Worm (Caenorhabditis elegans) whole organism, young adult: ENCODE data around the gene drn-1.

Source experiments
- B0035.1 ChIP-seq: sonication (generic microtip); optimal IDR thresholded peaks from 2 replicates; lab custom pipeline; 2016; ENCODE audit warnings: missing genetic modification characterization, mild to moderate bottlenecking, missing compliant biosample characterization, missing genotype, missing genetic modification reagents
- D2030.7 ChIP-seq: fragments of 200-800 bp; sonication (Bioruptor generic); IDR thresholded peaks from 2 replicates; pipeline ENCODE4 v1.3.6; 2022; ENCODE audit warnings: missing genetic modification reagents, missing genetic modification characterization, missing compliant biosample characterization
- F33H1.4 ChIP-seq: fragments of 200-800 bp; sonication (Bioruptor generic); IDR thresholded peaks from 2 replicates; pipeline ENCODE4 v1.3.6; 2022; ENCODE audit warnings: missing genetic modification reagents, missing genetic modification characterization, missing compliant biosample characterization
- F37B4.10 ChIP-seq: fragments of 200-800 bp; sonication (Bioruptor generic); IDR thresholded peaks from 2 replicates; pipeline ENCODE4 v1.3.6; 2022; ENCODE audit warnings: missing genetic modification characterization, missing compliant biosample characterization
- F39B2.1 ChIP-seq: fragments of 200-800 bp; sonication (Bioruptor generic); IDR thresholded peaks from 2 replicates; pipeline ENCODE4 v1.3.6; 2022; ENCODE audit warnings: missing genetic modification reagents, missing genetic modification characterization, missing compliant biosample characterization
- F57A8.1 ChIP-seq: fragments of 200-800 bp; sonication (Bioruptor generic); optimal IDR thresholded peaks from 2 replicates; lab custom pipeline; 2018; ENCODE audit warnings: mild to moderate bottlenecking, missing genetic modification characterization, moderate library complexity, missing compliant biosample characterization
- F57C9.4 ChIP-seq: sonication (generic microtip); optimal IDR thresholded peaks from 2 replicates; lab custom pipeline; 2017; ENCODE audit warnings: mild to moderate bottlenecking, missing genetic modification characterization, missing compliant biosample characterization
- T07F8.4 ChIP-seq: sonication (generic microtip); optimal IDR thresholded peaks from 2 replicates; lab custom pipeline; 2016; ENCODE audit warnings: mild to moderate bottlenecking, missing genetic modification characterization, moderate library complexity, missing compliant biosample characterization
- Y79H2A.3 ChIP-seq: fragments of 200-800 bp; sonication (Bioruptor generic); conservative IDR thresholded peaks from 2 replicates; pipeline ENCODE4 v1.3.6; 2022; ENCODE audit warnings: missing genetic modification reagents, missing genetic modification characterization, missing compliant biosample characterization
- Y95B8A.8 ChIP-seq: fragments of 200-800 bp; sonication (Bioruptor generic); IDR thresholded peaks from 2 replicates; pipeline ENCODE4 v1.3.6; 2022; ENCODE audit warnings: missing genetic modification reagents, missing genetic modification characterization, missing compliant biosample characterization
- ZK185.1 ChIP-seq: sonication (generic microtip); optimal IDR thresholded peaks from 2 replicates; lab custom pipeline; 2016; ENCODE audit warnings: mild to moderate bottlenecking, missing genetic modification characterization, missing compliant biosample characterization; ENCODE audit not compliant: poor library complexity, severe bottlenecking
- akir-1 ChIP-seq: fragments of 200-800 bp; sonication (Bioruptor generic); optimal IDR thresholded peaks from 2 replicates; lab custom pipeline; 2018; ENCODE audit warnings: mild to moderate bottlenecking, missing genetic modification characterization, moderate library complexity, missing compliant biosample characterization
- aptf-3 ChIP-seq: fragments of 200-800 bp; sonication (Bioruptor generic); IDR thresholded peaks from 2 replicates; pipeline ENCODE4 v1.3.6; 2022; ENCODE audit warnings: missing genetic modification characterization, missing compliant biosample characterization
- attf-3 ChIP-seq: fragments of 200-800 bp; sonication (Bioruptor generic); conservative IDR thresholded peaks from 2 replicates; pipeline ENCODE4 v1.3.6; 2022; ENCODE audit warnings: missing genetic modification reagents, missing genetic modification characterization, missing compliant biosample characterization
- bed-1 ChIP-seq: fragments of 200-800 bp; sonication (Bioruptor generic); IDR thresholded peaks from 2 replicates; pipeline ENCODE4 v1.3.6; 2022; ENCODE audit warnings: missing genetic modification reagents, missing genetic modification characterization, missing compliant biosample characterization
- bed-2 ChIP-seq: fragments of 200-800 bp; sonication (Bioruptor generic); IDR thresholded peaks from 2 replicates; pipeline ENCODE4 v1.3.6; 2022; ENCODE audit warnings: missing genetic modification reagents, missing genetic modification characterization, missing compliant biosample characterization
- ccch-3 ChIP-seq: fragments of 200-800 bp; sonication (Bioruptor generic); optimal IDR thresholded peaks from 2 replicates; lab custom pipeline; 2018; ENCODE audit warnings: mild to moderate bottlenecking, missing genetic modification characterization, missing compliant biosample characterization
- cebp-1 ChIP-seq, 2 experiments: fragments of 200-800 bp in 1 of 2; sonication (Bioruptor generic) in 1 of 2; sonication (generic microtip) in 1 of 2; IDR thresholded peaks in 1 of 2; optimal IDR thresholded peaks in 1 of 2; 2 replicates each; pipeline versions ENCODE4 v1.3.6 to Lab custom; 2017 to 2022; ENCODE audit warnings: missing compliant biosample characterization in 2 of 2, missing genetic modification characterization in 2 of 2, mild to moderate bottlenecking in 1 of 2, missing genetic modification reagents in 1 of 2, moderate library complexity in 1 of 2
- ceh-40 ChIP-seq: fragments of 200-800 bp; sonication (Bioruptor generic); IDR thresholded peaks from 2 replicates; pipeline ENCODE4 v1.3.6; 2022; ENCODE audit warnings: missing genetic modification characterization, missing compliant biosample characterization
- chd-7 ChIP-seq: sonication (generic microtip); optimal IDR thresholded peaks from 2 replicates; lab custom pipeline; 2016; ENCODE audit warnings: mild to moderate bottlenecking, missing genetic modification characterization, moderate library complexity, missing compliant biosample characterization
- dpff-1 ChIP-seq: sonication (generic microtip); optimal IDR thresholded peaks from 2 replicates; lab custom pipeline; 2017; ENCODE audit warnings: mild to moderate bottlenecking, missing genetic modification characterization, missing compliant biosample characterization
- efl-1 ChIP-seq: fragments of 150-350 bp; optimal IDR thresholded peaks from 2 replicates; lab custom pipeline; 2014; ENCODE audit warnings: missing biosample characterization, missing genetic modification reagents, missing genetic modification characterization
- egl-44 ChIP-seq: fragments of 200-800 bp; sonication (Bioruptor generic); IDR thresholded peaks from 2 replicates; pipeline ENCODE4 v1.3.6; 2022; ENCODE audit warnings: missing genetic modification reagents, missing genetic modification characterization, missing compliant biosample characterization
- fkh-3 ChIP-seq: sonication (generic microtip); optimal IDR thresholded peaks from 2 replicates; lab custom pipeline; 2016; ENCODE audit warnings: mild to moderate bottlenecking, missing genetic modification characterization, missing compliant biosample characterization
- gei-17 ChIP-seq: fragments of 200-800 bp; sonication (Bioruptor generic); optimal IDR thresholded peaks from 2 replicates; lab custom pipeline; 2018; ENCODE audit warnings: mild to moderate bottlenecking, missing genetic modification characterization, missing compliant biosample characterization
- hlh-12 ChIP-seq: sonication (generic microtip); optimal IDR thresholded peaks from 2 replicates; lab custom pipeline; 2016; ENCODE audit warnings: missing genetic modification characterization, missing compliant biosample characterization
- hmg-20 ChIP-seq: fragments of 200-800 bp; sonication (Bioruptor generic); IDR thresholded peaks from 2 replicates; pipeline ENCODE4 v1.3.6; 2022; ENCODE audit warnings: missing genetic modification reagents, missing genetic modification characterization, missing compliant biosample characterization
- hsf-1 ChIP-seq: fragments of 200-800 bp; sonication (Bioruptor generic); IDR thresholded peaks from 2 replicates; pipeline ENCODE4 v1.3.6; 2022; ENCODE audit warnings: missing genetic modification reagents, missing genetic modification characterization, missing compliant biosample characterization
- let-526 ChIP-seq: fragments of 200-800 bp; sonication (Bioruptor generic); IDR thresholded peaks from 2 replicates; pipeline ENCODE4 v1.3.6; 2022; ENCODE audit warnings: missing genetic modification reagents, missing genetic modification characterization, missing compliant biosample characterization
- let-607 ChIP-seq, 2 experiments: fragments of 200-800 bp in 1 of 2; sonication (Bioruptor generic) in 1 of 2; sonication (generic microtip) in 1 of 2; optimal IDR thresholded peaks; 2 replicates each; lab custom pipeline; 2016 to 2018; ENCODE audit warnings: mild to moderate bottlenecking in 2 of 2, missing compliant biosample characterization in 2 of 2, missing genetic modification characterization in 2 of 2, moderate library complexity in 2 of 2, missing genotype in 1 of 2
- lin-26 ChIP-seq: fragments of 200-800 bp; sonication (Bioruptor generic); IDR thresholded peaks from 2 replicates; pipeline ENCODE4 v1.3.6; 2022; ENCODE audit warnings: missing genetic modification reagents, missing genetic modification characterization, missing compliant biosample characterization
- lin-40 ChIP-seq: sonication (generic microtip); optimal IDR thresholded peaks from 2 replicates; lab custom pipeline; 2016; ENCODE audit warnings: missing genetic modification characterization, mild to moderate bottlenecking, missing compliant biosample characterization, missing genotype, missing genetic modification reagents
- lin-54 ChIP-seq: fragments of 200-800 bp; sonication (Bioruptor generic); optimal IDR thresholded peaks from 2 replicates; lab custom pipeline; 2018; ENCODE audit warnings: mild to moderate bottlenecking, missing genetic modification characterization, missing compliant biosample characterization
- lir-1 ChIP-seq: fragments of 200-800 bp; sonication (Bioruptor generic); conservative IDR thresholded peaks from 2 replicates; pipeline ENCODE4 v1.3.6; 2022; ENCODE audit warnings: missing genetic modification reagents, missing genetic modification characterization, missing compliant biosample characterization
- madf-10 ChIP-seq: sonication (generic microtip); optimal IDR thresholded peaks from 2 replicates; lab custom pipeline; 2016; ENCODE audit warnings: mild to moderate bottlenecking, missing genetic modification characterization, missing compliant biosample characterization
- madf-6 ChIP-seq: fragments of 200-800 bp; sonication (Bioruptor generic); IDR thresholded peaks from 2 replicates; pipeline ENCODE4 v1.3.6; 2022; ENCODE audit warnings: missing genetic modification reagents, missing genetic modification characterization, missing compliant biosample characterization
- mcd-1 ChIP-seq: fragments of 200-800 bp; sonication (Bioruptor generic); IDR thresholded peaks from 2 replicates; pipeline ENCODE4 v1.3.6; 2022; ENCODE audit warnings: missing genetic modification reagents, missing genetic modification characterization, missing compliant biosample characterization
- nfya-1 ChIP-seq: sonication (generic microtip); optimal IDR thresholded peaks from 2 replicates; lab custom pipeline; 2017; ENCODE audit warnings: antibody characterized with exemption, missing compliant biosample characterization, missing genetic modification characterization, borderline replicate concordance; ENCODE audit not compliant: insufficient read depth
- nhr-120 ChIP-seq: fragments of 200-800 bp; sonication (Bioruptor generic); IDR thresholded peaks from 2 replicates; pipeline ENCODE4 v1.3.6; 2022; ENCODE audit warnings: missing genetic modification characterization, missing compliant biosample characterization
- rec-8 ChIP-seq, 2 experiments: sonication (generic microtip); optimal IDR thresholded peaks; 2 replicates each; lab custom pipeline; 2016; ENCODE audit warnings: mild to moderate bottlenecking in 2 of 2, missing genetic modification characterization in 2 of 2, missing genetic modification reagents in 2 of 2, missing genotype in 2 of 2, missing biosample characterization in 1 of 2, missing compliant biosample characterization in 1 of 2, moderate library complexity in 1 of 2
- rpc-1 ChIP-seq, 2 experiments: fragments of 150-350 bp in 1 of 2; sonication (generic microtip) in 1 of 2; optimal IDR thresholded peaks; 2 replicates each; lab custom pipeline; 2014 to 2018; ENCODE audit warnings: missing biosample characterization in 1 of 2, missing genetic modification characterization in 1 of 2, missing genetic modification reagents in 1 of 2, missing genotype in 1 of 2
- snpc-3.4 ChIP-seq: sonication (generic microtip); optimal IDR thresholded peaks from 2 replicates; lab custom pipeline; 2017; ENCODE audit warnings: missing genetic modification characterization, mild to moderate bottlenecking, missing compliant biosample characterization, antibody characterized with exemption, moderate library complexity, missing genotype, missing genetic modification reagents
- somi-1 ChIP-seq: fragments of 200-800 bp; sonication (Bioruptor generic); optimal IDR thresholded peaks from 2 replicates; lab custom pipeline; 2018; ENCODE audit warnings: mild to moderate bottlenecking, missing genetic modification characterization, missing compliant biosample characterization
- tbx-9 ChIP-seq: sonication (generic microtip); optimal IDR thresholded peaks from 2 replicates; lab custom pipeline; 2016; ENCODE audit warnings: borderline replicate concordance, missing genetic modification characterization, inconsistent platforms, missing compliant biosample characterization
- tlf-1 ChIP-seq: fragments of 200-800 bp; sonication (Bioruptor generic); optimal IDR thresholded peaks from 2 replicates; lab custom pipeline; 2018; ENCODE audit warnings: mild to moderate bottlenecking, missing genetic modification characterization, missing compliant biosample characterization
- unc-62 ChIP-seq: fragments of 150-350 bp; optimal IDR thresholded peaks from 2 replicates; lab custom pipeline; 2014; ENCODE audit warnings: missing biosample characterization, missing genetic modification reagents, missing genetic modification characterization

Gene drn-1

DNA sequence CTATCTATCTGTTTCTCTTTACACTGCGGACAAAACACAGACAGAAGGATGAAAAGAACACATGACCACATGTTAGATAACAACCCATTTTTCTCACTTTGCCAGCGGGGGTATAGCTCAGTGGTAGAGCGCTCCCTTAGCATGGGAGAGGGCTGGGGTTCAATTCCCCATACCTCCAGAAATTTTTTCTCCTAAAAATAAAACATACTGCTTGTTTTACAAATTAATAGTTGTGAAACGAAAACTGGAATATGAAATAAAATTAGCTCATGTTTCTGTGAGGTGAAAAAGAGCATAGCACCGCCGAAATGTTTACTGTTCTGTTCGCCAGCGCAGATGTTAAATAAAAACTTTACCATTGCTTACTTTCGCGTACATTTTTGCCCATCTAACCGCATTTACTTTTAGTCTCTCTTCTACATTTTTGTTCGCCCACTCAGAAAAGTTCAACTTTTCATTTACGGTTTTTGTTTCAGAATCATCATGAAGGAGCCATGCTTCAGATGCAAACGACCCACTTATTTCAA, 20.6 kb upstream of the drn-1 start, which contains the start of gene ZK622.4 (continued):
- TF ChIP-seq lir-1 (GFP tag; lab: Robert Waterston, UW): 0 out of 2 replicates have a peak, but pooled peaks have one; percentile 8
- peak; percentile 92 for TF ChIP-seq lin-26 (GFP tag; lab: Robert Waterston, UW)
- TF ChIP-seq lin-54 (GFP tag; lab: Kevin White, UChicago): peak; percentile 50
- peak; percentile 42 for TF ChIP-seq B0035.1
- no peak for TF ChIP-seq nfya-1
- peak; percentile 67 for TF ChIP-seq T07F8.4 (tag; lab: Kevin White, UChicago)
- no peak for TF ChIP-seq cebp-1 (GFP tag; IDR thresholded peaks at IDR 0.05; lab: Robert Waterston, UW)
- TF ChIP-seq cebp-1 (tag; optimal IDR thresholded peaks at IDR 0.05; lab: Kevin White, UChicago): peak; percentile 70
- peak; percentile 89 for TF ChIP-seq rpc-1 (optimal IDR thresholded peaks at IDR 0.05; lab: Kevin White, UChicago)
- TF ChIP-seq rpc-1 (tag; optimal IDR thresholded peaks at IDR 0.05; lab: Kevin White, UChicago): peak; percentile 96
- no peak for TF ChIP-seq dpff-1 (tag; lab: Kevin White, UChicago)
- TF ChIP-seq hlh-12 (tag; lab: Kevin White, UChicago): no peak
- TF ChIP-seq somi-1 (GFP tag; lab: Kevin White, UChicago): peak; percentile 48
- no peak for TF ChIP-seq nhr-120
- 0 out of 2 replicates have a peak, but pooled peaks have one; percentile 42 for TF ChIP-seq hmg-20 (GFP tag; lab: Robert Waterston, UW)
- TF ChIP-seq D2030.7: peak; percentile 69
- 0 out of 2 replicates have a peak, but pooled peaks have one; percentile 66 for TF ChIP-seq egl-44 (GFP tag; lab: Robert Waterston, UW)
- peak; percentile 63 for TF ChIP-seq akir-1 (GFP tag; lab: Kevin White, UChicago)
- 0 out of 2 replicates have a peak, but pooled peaks have one; percentile 82 for TF ChIP-seq F37B4.10
- TF ChIP-seq gei-17: no peak
- no peak for TF ChIP-seq aptf-3 (GFP tag; lab: Robert Waterston, UW)
- no peak for TF ChIP-seq hsf-1 (GFP tag; lab: Robert Waterston, UW)
- TF ChIP-seq rec-8 (tag; optimal IDR thresholded peaks at IDR 0.05; lab: Kevin White, UChicago): peak; percentile 39 to 78
- TF ChIP-seq ZK185.1 (tag; lab: Kevin White, UChicago): peak; percentile 56
- peak; percentile 53 for TF ChIP-seq lin-40
- TF ChIP-seq madf-10 (tag; lab: Kevin White, UChicago): peak; percentile 61
- TF ChIP-seq attf-3: no peak
- no peak for TF ChIP-seq Y79H2A.3 (GFP tag; lab: Robert Waterston, UW)
- no peak; the same call in none of the 2 replicates for TF ChIP-seq madf-6 (GFP tag; lab: Robert Waterston, UW)
- no peak for TF ChIP-seq F57C9.4 (tag; lab: Kevin White, UChicago)
- TF ChIP-seq efl-1 (GFP tag; lab: Kevin White, UChicago): no peak
- TF ChIP-seq let-607 (tag; optimal IDR thresholded peaks at IDR 0.05; lab: Kevin White, UChicago): peak; percentile 29 to 32
- TF ChIP-seq tlf-1: no peak
- peak; percentile 86 for TF ChIP-seq snpc-3.4 (tag; lab: Kevin White, UChicago)
- TF ChIP-seq unc-62 (GFP tag; lab: Kevin White, UChicago): no peak
- peak; percentile 3 for TF ChIP-seq chd-7 (tag; lab: Kevin White, UChicago)
- no peak for TF ChIP-seq tbx-9 (tag; lab: Kevin White, UChicago)
- no peak for TF ChIP-seq let-526 (GFP tag; lab: Robert Waterston, UW)
- peak; percentile 60 for TF ChIP-seq F57A8.1 (GFP tag; lab: Kevin White, UChicago)
- peak; percentile 30; the same call in 1 of the 2 replicates for TF ChIP-seq F33H1.4
- TF ChIP-seq mcd-1: peak; percentile 56
- TF ChIP-seq bed-1 (GFP tag; lab: Robert Waterston, UW): no peak
- no peak for TF ChIP-seq ccch-3
- TF ChIP-seq Y95B8A.8 (GFP tag; lab: Robert Waterston, UW): no peak
- no peak for TF ChIP-seq bed-2 (GFP tag; lab: Robert Waterston, UW)
- peak; percentile 74; the same call in 1 of the 2 replicates for TF ChIP-seq ceh-40
- TF ChIP-seq fkh-3 (tag; lab: Kevin White, UChicago): peak; percentile 41
- TF ChIP-seq F39B2.1 (GFP tag; lab: Robert Waterston, UW): no peak
